Worm (Caenorhabditis elegans): Measurements from ENCODE around the gene T05A7.11.

T05A7.11 gene

ce11 chrII:4638241-4638640 lies 27.0 kb downstream of the T05A7.11 start, which contains the start of gene che-10:
che-10 (minus strand) TSS chrII:4638341.
- TF ChIP-seq Y79H2A.3 (GFP tag; conservative IDR thresholded peaks at IDR 0.05) (no peak), B0336.3 (GFP tag; IDR thresholded peaks at IDR 0.05) (no peak), F55B11.4 (tag; optimal IDR thresholded peaks at IDR 0.05; ENCODE audit: borderline replicate concordance, insufficient read depth) (no peak), akir-1 (GFP tag; optimal IDR thresholded peaks at IDR 0.05) (no peak), snpc-1.3 (tag; optimal IDR thresholded peaks at IDR 0.05; ENCODE audit: insufficient read depth) (no peak), hsf-1 (GFP tag; IDR thresholded peaks at IDR 0.05) (no peak)

DNA sequence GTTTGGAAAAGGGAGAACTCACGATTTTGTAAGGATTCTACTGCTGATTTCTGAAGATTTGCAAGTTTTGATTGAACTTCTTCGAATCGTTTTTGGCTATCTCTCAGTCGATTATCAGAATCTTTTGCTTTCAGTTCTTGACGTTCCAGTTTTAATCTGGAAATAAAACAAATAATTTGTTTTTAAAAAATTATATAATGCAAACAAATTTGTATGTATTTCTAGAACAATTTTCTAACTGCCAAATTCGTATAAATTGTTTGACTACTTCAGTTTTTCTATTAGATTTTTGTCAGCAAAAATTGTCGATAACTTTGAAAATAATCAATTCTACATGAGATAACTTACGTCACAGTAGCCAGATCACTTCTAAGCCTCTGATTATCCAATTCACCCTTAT lies 33.8 kb downstream of the T05A7.11 start:
- TF ChIP-seq Y53F4B.3 (GFP tag; IDR thresholded peaks at IDR 0.05) (no peak), egl-18 (GFP tag; IDR thresholded peaks at IDR 0.05) (no peak), B0019.2 (GFP tag; conservative IDR thresholded peaks at IDR 0.05) (no peak), dox-1 (GFP tag; IDR thresholded peaks at IDR 0.05) (no peak), nfya-2 (GFP tag; IDR thresholded peaks at IDR 0.05) (no peak), cebp-2 (GFP tag; IDR thresholded peaks at IDR 0.05) (no peak), F37B4.10 (GFP tag; IDR thresholded peaks at IDR 0.05) (no peak), sdz-38 (tag; optimal IDR thresholded peaks at IDR 0.05) (no peak), ZK185.1 (tag; optimal IDR thresholded peaks at IDR 0.05; ENCODE audit: poor library complexity, severe bottlenecking) (no peak), F57C9.4 (tag; optimal IDR thresholded peaks at IDR 0.05) (no peak), madf-10 (tag; optimal IDR thresholded peaks at IDR 0.05) (no peak), ceh-100 (GFP tag; IDR thresholded peaks at IDR 0.05) (no peak), sptf-2 (GFP tag; optimal IDR thresholded peaks at IDR 0.05) (no peak), snpc-4 (GFP tag; optimal IDR thresholded peaks at IDR 0.05) (no peak), snpc-4 (tag; optimal IDR thresholded peaks at IDR 0.05) (no peak), attf-5 (GFP tag; optimal IDR thresholded peaks at IDR 0.05) (no peak)

DNA sequence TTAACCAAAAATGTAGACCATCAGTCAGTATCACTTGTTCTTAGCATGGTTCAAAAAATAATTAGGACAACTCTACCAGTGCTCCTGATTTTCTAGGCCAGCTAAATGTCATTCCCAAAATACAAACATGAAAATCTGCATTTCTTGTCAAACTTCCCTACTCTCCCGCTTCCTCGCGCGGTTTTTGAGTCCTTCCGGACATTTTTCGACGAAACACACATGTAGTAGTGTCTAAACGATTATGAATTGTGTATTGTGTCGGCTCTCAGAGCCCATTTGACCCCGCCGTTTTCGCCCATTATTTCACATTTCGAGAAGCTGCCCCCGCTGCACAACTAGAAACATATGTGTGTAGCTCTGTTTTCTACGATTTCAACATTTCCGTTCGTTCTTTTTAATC lies 38.7 kb downstream of the T05A7.11 start, which contains the start of gene F35D11.1:
TSS of gene F35D11.1 (plus strand) at position 301 of the 400 bp plus-strand sequence.
- TF ChIP-seq Y95B8A.8 (GFP tag; IDR thresholded peaks at IDR 0.05) (no peak), attf-6 (GFP tag; IDR thresholded peaks at IDR 0.05) (no peak), F39B2.1 (GFP tag; IDR thresholded peaks at IDR 0.05) (no peak), T26A5.8 (tag; optimal IDR thresholded peaks at IDR 0.05) (no peak), F57A8.1 (GFP tag; optimal IDR thresholded peaks at IDR 0.05) (no peak), ZK185.1 (tag; optimal IDR thresholded peaks at IDR 0.05; ENCODE audit: poor library complexity, severe bottlenecking) (no peak), hmg-20 (GFP tag; IDR thresholded peaks at IDR 0.05) (no peak), ztf-18 (tag; optimal IDR thresholded peaks at IDR 0.05) (no peak), snpc-1.1 (tag; optimal IDR thresholded peaks at IDR 0.05; ENCODE audit: insufficient read depth) (no peak), mes-4 (tag; optimal IDR thresholded peaks at IDR 0.05) (no peak), C17E4.6 (GFP tag; IDR thresholded peaks at IDR 0.05) (no peak), F10E7.11 (tag; optimal IDR thresholded peaks at IDR 0.05) (no peak), chd-7 (tag; optimal IDR thresholded peaks at IDR 0.05) (no peak), unc-130 (GFP tag; optimal IDR thresholded peaks at IDR 0.05) (no peak), F52B5.7 (tag; optimal IDR thresholded peaks at IDR 0.05) (no peak), repo-1 (tag; optimal IDR thresholded peaks at IDR 0.05) (no peak), dox-1 (GFP tag; IDR thresholded peaks at IDR 0.05) (no peak), snpc-4 (GFP tag; optimal IDR thresholded peaks at IDR 0.05) (no peak), snpc-4 (tag; optimal IDR thresholded peaks at IDR 0.05) (no peak), ceh-58 (GFP tag; IDR thresholded peaks at IDR 0.05) (no peak), Y53G8AR.9 (GFP tag; conservative IDR thresholded peaks at IDR 0.05) (no peak)
